Worm (Caenorhabditis elegans) whole organism, late embryonic: ENCODE measurements around the gene K01A6.7.

Experiments
- K02D7.2 ChIP-seq: sonication (generic microtip); optimal IDR thresholded peaks from 2 replicates; lab custom pipeline; 2017; ENCODE audit warnings: mild to moderate bottlenecking, missing genetic modification characterization, missing compliant biosample characterization
- K09A11.1 ChIP-seq: sonication (generic microtip); optimal IDR thresholded peaks from 2 replicates; lab custom pipeline; 2017; ENCODE audit warnings: antibody characterized with exemption, mild to moderate bottlenecking, missing genetic modification characterization, missing compliant biosample characterization; ENCODE audit not compliant: insufficient read depth
- ahr-1 ChIP-seq: sonication (generic microtip); optimal IDR thresholded peaks from 2 replicates; lab custom pipeline; 2016; ENCODE audit warnings: missing genetic modification characterization, missing compliant biosample characterization
- ama-1 ChIP-seq: fragments of 150-350 bp; optimal IDR thresholded peaks from 2 replicates; lab custom pipeline; 2014
- ceh-22 ChIP-seq: sonication (generic microtip); optimal IDR thresholded peaks from 2 replicates; lab custom pipeline; 2017; ENCODE audit warnings: missing biosample characterization, missing genetic modification characterization
- ceh-31 ChIP-seq: sonication (generic microtip); optimal IDR thresholded peaks from 2 replicates; lab custom pipeline; 2016; ENCODE audit warnings: missing genetic modification characterization, missing compliant biosample characterization
- ceh-9 ChIP-seq: sonication (generic microtip); optimal IDR thresholded peaks from 2 replicates; lab custom pipeline; 2016; ENCODE audit warnings: mild to moderate bottlenecking, missing genetic modification characterization, inconsistent platforms, missing compliant biosample characterization
- dmd-4 ChIP-seq: sonication (generic microtip); optimal IDR thresholded peaks from 2 replicates; lab custom pipeline; 2016; ENCODE audit warnings: borderline replicate concordance, missing genetic modification characterization, missing compliant biosample characterization
- elt-4 ChIP-seq: sonication (generic microtip); optimal IDR thresholded peaks from 2 replicates; lab custom pipeline; 2016; ENCODE audit warnings: missing genetic modification characterization, missing compliant biosample characterization
- gmeb-2 ChIP-seq: sonication (generic microtip); optimal IDR thresholded peaks from 2 replicates; lab custom pipeline; 2016; ENCODE audit warnings: missing genetic modification characterization, inconsistent platforms, missing compliant biosample characterization
- hlh-13 ChIP-seq: fragments of 200-800 bp; sonication (Bioruptor generic); optimal IDR thresholded peaks from 2 replicates; lab custom pipeline; 2018; ENCODE audit warnings: mild to moderate bottlenecking, missing genetic modification characterization, missing compliant biosample characterization
- hlh-30 ChIP-seq: sonication (generic microtip); optimal IDR thresholded peaks from 2 replicates; lab custom pipeline; 2017; ENCODE audit warnings: antibody characterized with exemption, missing genetic modification characterization, missing compliant biosample characterization; ENCODE audit not compliant: insufficient read depth
- lim-6 ChIP-seq: sonication (generic microtip); optimal IDR thresholded peaks from 2 replicates; lab custom pipeline; 2016; ENCODE audit warnings: missing genetic modification characterization, missing compliant biosample characterization
- madf-2 ChIP-seq: sonication (generic microtip); optimal IDR thresholded peaks from 2 replicates; lab custom pipeline; 2017; ENCODE audit warnings: missing genetic modification characterization, missing compliant biosample characterization
- mec-3 ChIP-seq: sonication (generic microtip); optimal IDR thresholded peaks from 2 replicates; lab custom pipeline; 2016; ENCODE audit warnings: borderline replicate concordance, missing genetic modification characterization, missing compliant biosample characterization
- nfya-1 ChIP-seq: sonication (generic microtip); optimal IDR thresholded peaks from 2 replicates; lab custom pipeline; 2017; ENCODE audit warnings: missing genetic modification characterization, mild to moderate bottlenecking, missing compliant biosample characterization, antibody characterized with exemption, moderate library complexity
- npax-4 ChIP-seq: sonication (generic microtip); optimal IDR thresholded peaks from 2 replicates; lab custom pipeline; 2016; ENCODE audit warnings: missing genetic modification characterization, missing compliant biosample characterization
- pqm-1 ChIP-seq: sonication (generic microtip); optimal IDR thresholded peaks from 2 replicates; lab custom pipeline; 2016; ENCODE audit warnings: missing genetic modification characterization, missing compliant biosample characterization
- pros-1 ChIP-seq: fragments of 150-350 bp; optimal IDR thresholded peaks from 2 replicates; lab custom pipeline; 2014; ENCODE audit warnings: missing biosample characterization, missing genetic modification reagents, missing genetic modification characterization
- ref-2 ChIP-seq: sonication (generic microtip); optimal IDR thresholded peaks from 2 replicates; lab custom pipeline; 2016; ENCODE audit warnings: missing genetic modification characterization, missing compliant biosample characterization
- sox-2 ChIP-seq: fragments of 200-800 bp; sonication (Bioruptor generic); IDR thresholded peaks from 2 replicates; pipeline ENCODE4 v1.3.6; 2022; ENCODE audit warnings: missing genetic modification reagents, missing genetic modification characterization, missing compliant biosample characterization
- syd-9 ChIP-seq: sonication (generic microtip); optimal IDR thresholded peaks from 2 replicates; lab custom pipeline; 2016; ENCODE audit warnings: mild to moderate bottlenecking, missing genetic modification characterization, moderate library complexity, missing compliant biosample characterization
- tbx-7 ChIP-seq: sonication (generic microtip); optimal IDR thresholded peaks from 2 replicates; lab custom pipeline; 2016; ENCODE audit warnings: missing genotype, missing genetic modification characterization, missing compliant biosample characterization
- unc-3 ChIP-seq, 2 experiments: fragments of 200-800 bp in 1 of 2; sonication (Bioruptor generic) in 1 of 2; sonication (generic microtip) in 1 of 2; conservative IDR thresholded peaks in 1 of 2; optimal IDR thresholded peaks in 1 of 2; 2 replicates each; pipeline versions ENCODE4 v1.3.6 to Lab custom; 2016 to 2022; ENCODE audit warnings: missing compliant biosample characterization in 2 of 2, missing genetic modification characterization in 2 of 2, missing genetic modification reagents in 1 of 2
- unc-42 ChIP-seq: sonication (generic microtip); optimal IDR thresholded peaks from 2 replicates; lab custom pipeline; 2016; ENCODE audit warnings: missing genotype, missing genetic modification characterization, missing compliant biosample characterization
- unc-55 ChIP-seq: sonication (generic microtip); optimal IDR thresholded peaks from 2 replicates; lab custom pipeline; 2017; ENCODE audit warnings: missing biosample characterization, missing genetic modification reagents, missing genetic modification characterization
- zip-5 ChIP-seq: sonication (generic microtip); optimal IDR thresholded peaks from 2 replicates; lab custom pipeline; 2016; ENCODE audit warnings: missing genetic modification characterization, missing compliant biosample characterization
- ztf-16 ChIP-seq: sonication (generic microtip); optimal IDR thresholded peaks from 2 replicates; lab custom pipeline; 2017; ENCODE audit warnings: missing genetic modification characterization, missing compliant biosample characterization

The K01A6.7 gene

ce11 chrIV:11738092-11738617 is at the start of gene K01A6.7:
Gene K01A6.7 (minus strand): TSS chrIV:11738567.
- TF ChIP-seq gmeb-2 (tag; lab: Kevin White, UChicago): no peak
- no peak for TF ChIP-seq zip-5
- TF ChIP-seq hlh-30 (tag; lab: Kevin White, UChicago): no peak
- no peak for TF ChIP-seq hlh-13 (GFP tag; lab: Kevin White, UChicago)
- no peak for TF ChIP-seq ceh-9
- TF ChIP-seq, all 69 proteins: peak for 0

ce11 chrIV:11787793-11788192 is 49.4 kb upstream of the K01A6.7 start:
- TF ChIP-seq madf-2 (tag; lab: Kevin White, UChicago) (no peak), ahr-1 (tag; lab: Kevin White, UChicago) (no peak), syd-9 (no peak), lim-6 (tag; lab: Kevin White, UChicago) (no peak), mec-3 (tag; lab: Kevin White, UChicago) (no peak), nfya-1 (tag; lab: Kevin White, UChicago) (no peak), sox-2 (GFP tag; lab: Robert Waterston, UW) (no peak), pros-1 (no peak), tbx-7 (tag; lab: Kevin White, UChicago) (no peak), hlh-13 (GFP tag; lab: Kevin White, UChicago) (no peak)

- TF ChIP-seq ceh-31 (tag; lab: Kevin White, UChicago) (peak; percentile 44), unc-42 (tag; lab: Kevin White, UChicago) (peak; percentile 93), npax-4 (tag; lab: Kevin White, UChicago) (no peak), pqm-1 (no peak), K02D7.2 (tag; lab: Kevin White, UChicago) (no peak), K09A11.1 (tag; lab: Kevin White, UChicago) (no peak), ref-2 (tag; lab: Kevin White, UChicago) (peak; percentile 18)
Measured at ce11 chrIV:11785064-11785840, 46.9 kb upstream of the K01A6.7 start.

DNA sequence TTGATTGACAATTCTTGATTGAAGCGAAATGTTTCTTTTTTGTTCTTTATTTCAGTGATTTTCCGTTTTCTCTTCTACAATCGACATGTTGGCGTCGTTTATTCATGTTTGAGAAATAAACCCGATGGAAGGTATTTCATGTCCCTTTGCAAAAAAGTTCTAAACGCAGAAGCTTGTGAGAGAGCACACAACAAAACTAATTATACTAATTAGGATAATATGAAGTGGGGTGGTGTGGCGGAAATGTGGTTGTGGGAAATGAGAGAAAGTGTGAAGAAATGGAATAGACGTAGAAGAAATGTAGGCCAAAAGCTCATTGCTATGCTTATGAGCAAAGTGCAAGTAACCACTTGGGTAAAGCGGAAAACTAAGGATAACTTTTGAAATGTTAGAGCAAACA is 44.5 kb upstream of the K01A6.7 start:
- TF ChIP-seq ztf-16 (tag; lab: Kevin White, UChicago) (no peak), unc-3 (GFP tag; conservative IDR thresholded peaks at IDR 0.05; lab: Robert Waterston, UW) (no peak), unc-3 (tag; optimal IDR thresholded peaks at IDR 0.05; lab: Kevin White, UChicago) (no peak), npax-4 (tag; lab: Kevin White, UChicago) (no peak), tbx-7 (tag; lab: Kevin White, UChicago) (no peak), unc-42 (tag; lab: Kevin White, UChicago) (peak; percentile 89)
- TF ChIP-seq, all 69 proteins: peak for 1

- TF ChIP-seq tbx-7 (tag; lab: Kevin White, UChicago) (no peak), elt-4 (tag; lab: Kevin White, UChicago) (no peak), unc-55 (peak; percentile 75), hlh-13 (GFP tag; lab: Kevin White, UChicago) (no peak), dmd-4 (tag; lab: Kevin White, UChicago) (no peak)
- TF ChIP-seq, all 69 proteins: peak for 1
Measured at ce11 chrIV:11779028-11779427, 40.7 kb upstream of the K01A6.7 start, which contains the start of gene lpr-2. Gene lpr-2 (plus strand): TSS chrIV:11779216.

DNA sequence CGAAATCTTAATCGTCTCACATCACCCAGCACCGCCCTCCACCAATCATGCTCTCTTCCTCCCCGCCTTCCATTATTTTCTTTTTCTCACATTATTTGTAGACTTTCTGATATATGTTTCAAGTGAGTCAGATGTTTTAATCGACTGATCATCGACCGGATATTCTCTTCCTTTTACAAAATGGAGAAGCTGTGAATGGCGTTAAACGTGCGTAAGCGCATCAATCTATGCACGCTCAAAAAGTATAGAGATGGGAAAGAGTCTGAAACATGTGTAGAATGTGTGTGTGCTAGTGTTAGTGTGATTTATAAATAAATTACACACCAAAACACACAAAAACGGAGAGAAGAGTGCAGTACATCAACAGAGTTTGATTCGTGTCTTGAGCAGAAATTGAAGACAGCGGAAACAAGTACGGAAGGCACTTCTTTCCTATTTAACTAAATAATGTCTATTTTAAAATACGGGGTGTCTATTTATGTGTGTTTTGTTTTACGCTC is 38.7 kb upstream of the K01A6.7 start:
- TF ChIP-seq unc-42 (tag; lab: Kevin White, UChicago): peak; percentile 19
- no peak for TF ChIP-seq ceh-22
- no peak for TF ChIP-seq pros-1
- TF ChIP-seq ama-1 (lab: Kevin White, UChicago): no peak
- TF ChIP-seq K02D7.2 (tag; lab: Kevin White, UChicago): no peak
